Worm (Caenorhabditis elegans): ENCODE data around the gene dsc-4.

dsc-4 gene

DNA sequence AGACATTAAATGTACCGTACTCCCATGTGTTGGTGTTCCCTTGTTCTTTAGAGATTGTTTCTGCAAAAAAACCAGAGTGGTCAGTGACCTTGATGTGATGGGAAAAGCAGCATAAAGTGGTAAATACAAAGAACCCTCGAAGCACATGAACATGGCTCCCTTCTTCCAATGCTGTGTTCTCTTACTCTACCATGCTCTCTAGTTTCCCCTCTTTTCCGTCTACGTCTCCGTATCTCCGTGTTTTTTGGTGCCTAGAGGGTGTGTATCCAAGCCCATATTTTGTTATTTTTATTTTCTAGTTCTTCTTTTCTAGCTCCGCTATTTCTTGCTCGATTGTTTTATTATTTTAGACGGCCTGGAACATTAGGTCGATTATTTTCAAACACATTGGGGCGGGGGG, 13.8 kb downstream of the dsc-4 start:
- no peak for TF ChIP-seq unc-62 (GFP tag; optimal IDR thresholded peaks at IDR 0.05)

DNA sequence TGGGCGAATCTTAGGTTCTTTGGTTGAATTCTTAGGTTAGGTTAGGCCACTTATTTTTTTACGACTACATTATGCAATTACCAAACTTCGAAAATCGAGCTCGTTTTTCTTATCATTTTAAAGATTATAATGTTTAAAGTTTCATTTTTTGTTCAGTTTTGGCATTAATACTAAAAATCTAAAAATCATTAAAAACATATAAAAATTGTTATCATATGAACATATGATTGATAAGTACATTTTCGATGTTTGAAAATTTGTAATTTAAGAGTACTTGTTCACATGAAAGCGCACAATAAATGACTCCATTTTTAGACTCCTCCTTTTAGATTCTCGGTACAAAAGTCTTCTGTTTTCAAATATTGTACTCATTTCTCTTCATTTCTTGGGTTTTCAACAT, 15.2 kb downstream of the dsc-4 start:
- TF ChIP-seq unc-62 (GFP tag; optimal IDR thresholded peaks at IDR 0.05): no peak

DNA sequence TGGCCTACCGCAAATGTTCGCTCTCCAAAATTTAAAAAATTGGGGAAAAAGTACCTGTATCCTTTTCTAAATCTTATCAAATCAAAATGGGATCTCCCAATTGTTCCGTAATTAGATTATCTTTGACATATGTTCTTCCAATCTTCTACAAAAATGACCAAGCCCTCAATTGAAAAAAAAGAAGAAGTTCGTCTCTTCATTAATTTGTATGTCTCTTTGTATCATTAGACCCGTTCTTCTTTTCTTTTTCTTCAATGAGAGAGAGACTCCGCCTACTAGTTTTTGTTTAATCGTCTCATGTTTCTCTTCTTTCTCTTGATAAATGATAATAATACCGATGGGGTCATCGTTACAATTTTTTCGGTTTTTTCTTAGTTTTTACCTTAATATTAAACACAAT, 17.1 kb downstream of the dsc-4 start:
- no peak for TF ChIP-seq unc-62 (GFP tag; optimal IDR thresholded peaks at IDR 0.05)

DNA sequence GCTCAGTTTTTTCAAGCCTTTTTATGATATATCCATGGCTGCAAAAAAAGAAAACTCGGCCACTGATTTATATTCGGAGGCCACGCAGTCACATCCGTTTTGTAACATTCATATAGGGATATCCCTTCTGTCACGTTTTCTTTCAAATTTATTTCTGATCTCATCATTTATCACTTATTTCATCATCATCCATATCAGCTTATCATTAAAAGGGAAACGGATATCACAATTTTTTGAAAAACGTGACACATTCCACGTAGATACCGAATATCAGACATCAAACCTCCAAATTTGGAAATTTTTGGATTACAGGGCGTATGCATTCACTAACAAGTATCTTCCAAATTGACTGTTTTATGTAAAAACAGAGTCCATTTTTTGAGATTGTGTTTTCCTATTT, 17.6 kb downstream of the dsc-4 start:
- TF ChIP-seq unc-62 (GFP tag; optimal IDR thresholded peaks at IDR 0.05): no peak

DNA sequence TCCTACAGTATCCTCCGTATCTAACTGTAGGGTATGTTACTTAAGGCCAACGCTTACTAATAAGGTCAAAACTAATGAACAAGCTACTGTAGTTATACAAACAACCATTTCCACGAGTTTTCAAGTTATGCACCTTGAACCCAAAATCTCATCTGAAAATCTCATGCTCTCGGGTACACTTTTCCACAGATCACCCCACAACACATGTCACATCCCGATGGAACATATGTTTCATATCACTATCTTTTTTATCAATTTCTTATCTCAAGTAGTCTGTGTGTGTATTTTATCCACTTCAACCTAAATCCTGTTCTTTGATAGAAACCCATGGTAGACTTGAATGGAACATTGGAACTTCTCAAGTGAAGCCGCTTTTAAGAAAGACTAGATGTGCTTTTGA, 20.0 kb downstream of the dsc-4 start:
- TF ChIP-seq unc-62 (GFP tag; optimal IDR thresholded peaks at IDR 0.05): no peak

DNA sequence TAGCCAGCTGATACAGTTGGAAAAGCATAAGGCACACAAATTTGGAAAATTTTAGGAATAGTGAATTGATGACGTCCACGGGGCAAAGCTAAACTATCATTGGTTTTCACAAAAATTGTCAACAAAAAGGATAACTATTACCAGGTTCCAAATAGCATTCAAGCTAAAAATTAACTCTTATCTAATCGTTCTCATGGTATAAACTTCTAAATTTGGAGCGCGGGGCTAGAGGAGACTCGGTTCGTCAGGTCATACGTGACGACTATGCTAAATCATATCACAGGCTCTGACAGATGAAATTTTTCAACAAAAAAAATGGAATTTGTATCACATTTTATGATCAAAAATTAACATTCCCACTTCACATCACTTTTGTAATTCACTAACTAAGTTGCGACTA, 21.2 kb downstream of the dsc-4 start:
- TF ChIP-seq unc-62 (GFP tag; optimal IDR thresholded peaks at IDR 0.05): no peak

DNA sequence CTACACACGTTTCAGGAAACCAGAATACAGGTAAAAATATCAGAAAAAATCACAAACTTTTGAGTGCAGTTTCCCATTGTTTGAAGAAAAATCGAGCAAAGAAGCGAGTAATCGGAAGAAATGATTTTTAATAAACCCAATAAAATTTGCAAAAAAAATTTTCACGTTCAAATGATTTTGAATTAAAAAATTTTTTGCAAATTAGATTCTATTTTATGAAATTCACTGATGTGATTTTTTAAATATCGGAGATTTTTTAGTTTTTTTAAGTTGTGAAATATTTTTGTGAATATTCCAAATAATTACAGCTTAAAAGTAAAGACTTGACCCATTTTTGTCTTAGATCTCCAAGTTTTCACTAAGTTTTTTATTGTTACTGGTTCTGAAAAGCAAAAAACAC, 22.1 kb downstream of the dsc-4 start, which contains the start of gene pnp-1:
Gene pnp-1, minus strand, starts transcription at position 101 of the 400 bp plus-strand sequence.
- TF ChIP-seq unc-62 (GFP tag; optimal IDR thresholded peaks at IDR 0.05): no peak

DNA sequence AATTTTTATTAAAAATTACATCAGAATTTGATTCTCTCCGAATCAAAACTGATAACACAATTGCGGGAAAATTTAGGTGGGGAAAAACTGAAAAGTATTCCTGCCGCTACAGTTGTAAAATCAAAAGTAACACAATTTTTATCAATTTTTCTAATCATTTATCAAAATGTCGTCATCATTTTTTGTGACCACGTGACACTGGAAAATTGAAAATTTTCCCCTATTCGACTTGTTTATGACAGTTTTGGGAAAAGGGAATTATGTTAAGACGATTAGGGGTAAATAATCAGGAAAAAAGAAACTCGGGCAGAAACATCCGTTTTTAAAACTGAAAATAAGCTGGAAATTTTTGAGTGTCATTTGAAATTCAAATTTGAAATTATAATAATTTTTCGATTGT, 23.5 kb downstream of the dsc-4 start:
- no peak for TF ChIP-seq unc-62 (GFP tag; optimal IDR thresholded peaks at IDR 0.05)

DNA sequence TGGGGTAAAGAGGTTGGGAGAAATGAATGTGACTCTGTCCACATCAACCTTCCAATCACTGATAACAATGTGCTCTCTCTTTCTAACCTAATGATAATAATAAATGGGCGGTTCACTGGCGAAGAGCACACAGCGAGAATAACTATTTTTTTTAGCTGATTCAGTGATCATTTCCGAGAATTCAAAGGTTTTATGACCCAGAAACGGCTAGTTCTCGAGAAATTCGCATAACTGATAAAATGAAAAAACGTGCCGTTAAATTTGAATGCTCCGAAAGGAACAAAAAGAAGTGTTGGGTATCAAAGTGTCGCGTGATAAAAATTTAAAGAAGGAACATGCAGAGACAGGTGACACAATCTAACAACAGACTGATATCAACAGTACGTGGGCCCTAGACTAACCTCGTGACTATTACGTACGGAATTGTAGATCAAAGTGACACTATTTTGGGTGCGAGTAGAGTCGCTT, 24.6 kb downstream of the dsc-4 start:
- no peak for TF ChIP-seq unc-62 (GFP tag; optimal IDR thresholded peaks at IDR 0.05)

DNA sequence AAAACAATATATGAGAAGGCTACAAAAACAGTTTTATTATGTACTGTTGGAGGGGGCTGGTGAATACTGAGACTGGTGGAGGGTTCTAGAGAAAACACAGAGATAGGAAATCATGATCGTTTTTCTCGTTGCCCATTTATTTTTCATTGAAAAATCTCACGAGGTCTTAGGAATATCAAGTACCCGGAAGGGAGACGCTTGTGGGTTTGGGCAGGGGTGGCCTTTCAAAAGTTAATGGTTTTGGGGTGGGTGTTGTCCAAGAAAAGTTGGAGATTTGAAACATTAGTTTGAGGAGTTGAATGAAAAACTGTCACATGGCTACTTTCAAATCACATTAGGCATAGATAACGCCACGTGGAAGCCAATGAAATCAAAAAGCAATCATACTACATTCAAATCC, 25.6 kb downstream of the dsc-4 start:
- no peak for TF ChIP-seq unc-62 (GFP tag; optimal IDR thresholded peaks at IDR 0.05)

DNA sequence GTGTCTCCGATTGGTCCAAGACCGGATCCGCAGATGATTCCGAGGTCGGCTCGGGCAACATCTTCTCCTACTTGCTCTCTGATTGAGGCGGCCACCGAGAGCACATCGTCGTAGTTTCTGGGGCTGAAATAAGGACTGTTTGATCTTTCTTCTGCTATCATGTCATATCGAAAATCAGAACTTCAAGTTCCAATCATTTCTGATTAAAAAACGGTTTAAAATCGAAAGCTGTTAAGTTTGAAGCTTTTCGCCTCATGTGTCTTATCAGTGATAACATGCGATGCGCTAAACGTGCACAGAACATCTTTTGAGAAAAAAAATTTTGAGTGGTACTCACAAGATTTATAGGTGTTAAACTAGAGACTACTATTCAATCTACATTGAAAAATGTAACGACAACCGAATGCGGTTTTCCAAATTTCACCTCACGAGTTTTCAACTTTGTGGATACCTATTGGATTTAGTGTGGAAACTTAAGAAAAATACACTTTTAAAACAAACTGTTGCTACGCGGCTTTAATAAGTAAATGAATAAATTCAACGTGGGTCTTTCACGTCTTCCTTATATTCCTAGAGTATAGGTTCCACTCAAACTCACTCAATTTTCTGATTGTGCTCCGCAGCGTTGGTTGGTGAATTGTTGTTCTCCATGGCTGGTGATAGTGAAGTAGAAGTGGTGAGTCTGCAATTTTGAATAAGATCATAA, 26.2 kb downstream of the dsc-4 start:
- no peak for TF ChIP-seq unc-62 (GFP tag; optimal IDR thresholded peaks at IDR 0.05)

DNA sequence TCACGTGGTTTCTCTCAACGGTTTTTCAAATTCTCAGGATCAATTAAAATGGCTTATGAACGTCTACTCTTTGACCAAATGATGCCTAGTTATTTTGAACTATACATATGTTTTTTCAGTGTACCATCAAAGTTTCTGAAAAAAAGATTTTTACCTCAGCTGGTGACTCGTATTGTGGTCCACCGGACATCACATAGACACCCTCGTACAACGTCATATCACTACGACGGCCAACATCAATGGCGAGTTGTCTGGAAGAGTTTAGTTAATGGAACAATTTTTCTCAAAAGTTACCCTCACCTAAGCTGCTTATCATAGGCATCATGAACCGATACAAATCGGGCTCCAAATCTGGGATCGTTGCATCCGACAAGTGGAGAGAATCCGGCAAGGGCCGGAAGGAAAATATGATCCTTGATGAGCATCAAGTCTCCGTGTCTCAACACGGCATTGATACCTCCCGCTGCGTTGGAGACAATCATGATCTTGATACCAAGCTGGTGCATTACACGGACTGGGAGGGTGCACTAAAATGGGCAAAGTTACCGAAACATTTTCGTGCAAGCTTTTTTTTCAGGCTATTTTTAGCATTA, 27.1 kb downstream of the dsc-4 start:
- no peak for TF ChIP-seq unc-62 (GFP tag; optimal IDR thresholded peaks at IDR 0.05)

DNA sequence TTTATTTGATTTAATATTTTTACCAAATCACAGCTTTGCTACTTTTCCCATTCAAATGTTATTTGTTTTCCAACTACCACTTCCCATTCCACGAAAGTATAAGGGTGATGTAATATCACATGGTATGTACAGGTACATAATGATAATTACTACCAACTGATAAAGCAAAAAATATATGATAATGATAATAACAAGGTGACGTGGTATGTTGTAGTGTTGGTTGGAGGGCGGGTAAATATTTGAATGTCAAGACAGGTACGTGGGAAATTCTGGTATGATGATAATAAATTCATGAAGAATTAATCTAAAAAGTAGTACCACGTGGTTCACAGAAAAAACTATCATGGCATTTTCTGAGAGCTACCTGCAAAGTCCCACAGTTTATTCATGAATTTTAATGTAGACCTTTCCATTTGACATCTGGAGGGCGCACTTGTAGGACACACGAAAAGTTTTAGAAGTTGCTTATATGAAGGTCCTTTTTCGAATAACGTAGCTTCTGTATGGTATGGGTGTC, 28.4 kb downstream of the dsc-4 start:
- no peak for TF ChIP-seq unc-62 (GFP tag; optimal IDR thresholded peaks at IDR 0.05)

DNA sequence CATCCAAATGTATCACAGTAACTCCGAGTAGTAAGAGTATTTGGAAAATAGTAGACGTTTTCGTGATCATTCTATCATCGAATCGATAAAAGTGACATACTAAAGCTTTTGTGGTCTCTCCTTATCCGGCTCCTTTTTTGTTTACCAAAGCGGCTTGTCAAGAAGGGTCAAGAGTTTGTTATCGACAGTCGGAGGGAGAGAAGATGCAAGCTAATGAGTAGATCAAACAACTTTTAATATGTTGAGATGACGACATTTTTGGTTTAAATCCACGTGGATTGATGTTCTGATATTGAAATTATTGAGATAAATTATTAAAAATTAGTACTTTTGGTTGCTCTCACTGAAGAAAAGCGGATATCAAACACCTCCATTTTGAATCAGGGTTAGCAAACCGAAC, 29.0 kb downstream of the dsc-4 start, which contains the start of gene T21D12.7:
Gene T21D12.7, minus strand, starts transcription at position 101 of the 400 bp plus-strand sequence.
- no peak for TF ChIP-seq unc-62 (GFP tag; optimal IDR thresholded peaks at IDR 0.05)

DNA sequence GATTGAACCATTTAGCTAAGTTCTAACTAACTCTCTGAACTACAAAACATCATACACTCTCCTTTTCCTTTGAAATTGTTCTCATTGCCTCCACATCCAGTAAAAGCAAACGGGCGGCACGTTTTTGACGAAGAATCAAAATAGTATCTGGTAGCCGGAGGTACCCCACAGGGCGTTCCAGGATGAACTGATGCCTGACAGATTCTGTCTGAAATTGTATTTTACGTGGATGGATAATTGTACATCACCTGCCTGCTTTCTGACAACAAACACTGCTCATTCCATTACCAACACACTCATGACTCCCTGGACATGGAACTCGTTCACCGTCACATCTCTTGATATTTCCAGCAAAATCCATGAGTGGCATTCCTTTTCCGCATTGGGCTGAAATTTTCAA, 30.0 kb downstream of the dsc-4 start:
- no peak for TF ChIP-seq unc-62 (GFP tag; optimal IDR thresholded peaks at IDR 0.05)

DNA sequence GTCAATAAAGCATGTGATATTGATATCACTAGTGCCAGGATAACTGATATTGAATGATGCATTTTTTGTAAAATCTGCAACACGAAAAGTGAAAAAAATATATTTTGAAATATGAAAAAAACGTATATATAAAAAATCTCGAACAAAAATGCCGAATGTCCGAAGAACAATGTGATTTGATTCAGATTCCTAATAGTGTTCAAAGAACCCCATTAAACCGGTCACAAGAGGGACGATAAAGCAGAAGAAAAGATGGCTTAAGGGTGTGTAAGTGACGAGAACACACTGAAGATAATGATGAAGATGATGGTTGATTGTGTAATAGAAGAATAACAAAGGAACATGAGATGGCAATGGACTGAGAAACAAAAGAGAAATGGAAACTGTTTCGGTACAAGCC, 32.3 kb downstream of the dsc-4 start, which contains the start of gene T21D12.14:
Gene T21D12.14, minus strand, starts transcription at position 101 of the 400 bp plus-strand sequence.
- TF ChIP-seq unc-62 (GFP tag; optimal IDR thresholded peaks at IDR 0.05): no peak

DNA sequence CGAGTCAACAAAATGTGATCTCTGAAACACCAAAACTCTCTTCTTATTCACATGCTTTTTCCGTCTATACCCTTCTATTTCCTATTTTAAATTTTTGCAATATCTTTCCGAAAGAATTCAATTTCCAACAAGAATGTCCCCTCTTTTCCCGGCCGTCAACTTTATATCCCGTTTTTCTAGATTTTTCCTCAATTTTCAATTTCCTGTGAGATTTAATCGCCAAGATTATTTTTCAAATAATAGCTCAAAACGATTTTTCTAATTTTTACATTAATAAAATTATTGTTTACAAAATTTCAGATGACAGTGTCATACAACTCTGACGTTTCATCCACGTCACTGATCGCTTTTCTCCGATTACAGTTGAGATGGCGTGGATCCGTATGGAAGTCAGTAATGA, 37.0 kb downstream of the dsc-4 start, which contains the start of gene best-19:
Gene best-19, plus strand, starts transcription at position 301 of the 400 bp plus-strand sequence.
- no peak for TF ChIP-seq unc-62 (GFP tag; optimal IDR thresholded peaks at IDR 0.05)

Measured in whole organism, dauer.